Fruit fly (Drosophila melanogaster) whole organism, prepupa: ENCODE data around the gene Orp8.

Experiments used
- CG1621 ChIP-seq: fragments of 200-800 bp; sonication (Bioruptor generic); optimal IDR thresholded peaks from 3 replicates; lab custom pipeline; 2018; ENCODE audit warnings: missing biosample characterization, mild to moderate bottlenecking, missing genetic modification characterization
- CG32006 ChIP-seq: fragments of 200-800 bp; sonication (Bioruptor generic); optimal IDR thresholded peaks from 3 replicates; lab custom pipeline; 2017; ENCODE audit warnings: missing biosample characterization, mild to moderate bottlenecking, missing genetic modification characterization
- CG4318 ChIP-seq: fragments of 200-800 bp; sonication (Bioruptor generic); optimal IDR thresholded peaks from 3 replicates; lab custom pipeline; 2017; ENCODE audit warnings: missing biosample characterization, mild to moderate bottlenecking, missing genetic modification characterization
- CG6163 ChIP-seq: fragments of 200-800 bp; sonication (Bioruptor generic); IDR thresholded peaks from 3 replicates; pipeline ENCODE4 v1.3.6; 2022; ENCODE audit warnings: missing biosample characterization, missing genetic modification characterization
- CG6276 ChIP-seq: fragments of 200-800 bp; sonication (Bioruptor generic); optimal IDR thresholded peaks from 2 replicates; lab custom pipeline; 2017; ENCODE audit warnings: missing biosample characterization, mild to moderate bottlenecking, missing genetic modification characterization
- CG6854 ChIP-seq: fragments of 200-800 bp; sonication (Bioruptor generic); optimal IDR thresholded peaks from 2 replicates; lab custom pipeline; 2017; ENCODE audit warnings: missing biosample characterization, mild to moderate bottlenecking, missing genetic modification characterization
- CG8319 ChIP-seq: fragments of 200-800 bp; sonication (Bioruptor generic); optimal IDR thresholded peaks from 3 replicates; lab custom pipeline; 2016; ENCODE audit warnings: missing biosample characterization, missing genetic modification characterization
- Hr38 ChIP-seq: sonication (Bioruptor generic); optimal IDR thresholded peaks from 2 replicates; lab custom pipeline; 2016; ENCODE audit warnings: missing biosample characterization, missing genetic modification characterization
- Smox ChIP-seq: fragments of 200-800 bp; sonication (Bioruptor generic); optimal IDR thresholded peaks from 3 replicates; lab custom pipeline; 2016; ENCODE audit warnings: missing biosample characterization, missing genetic modification characterization
- achi ChIP-seq: fragments of 200-800 bp; sonication (Bioruptor generic); optimal IDR thresholded peaks from 3 replicates; lab custom pipeline; 2016; ENCODE audit warnings: missing biosample characterization, missing genetic modification characterization
- pdm3 ChIP-seq: fragments of 200-800 bp; sonication (Bioruptor generic); optimal IDR thresholded peaks from 3 replicates; lab custom pipeline; 2016; ENCODE audit warnings: missing biosample characterization, missing genetic modification characterization

DNA sequence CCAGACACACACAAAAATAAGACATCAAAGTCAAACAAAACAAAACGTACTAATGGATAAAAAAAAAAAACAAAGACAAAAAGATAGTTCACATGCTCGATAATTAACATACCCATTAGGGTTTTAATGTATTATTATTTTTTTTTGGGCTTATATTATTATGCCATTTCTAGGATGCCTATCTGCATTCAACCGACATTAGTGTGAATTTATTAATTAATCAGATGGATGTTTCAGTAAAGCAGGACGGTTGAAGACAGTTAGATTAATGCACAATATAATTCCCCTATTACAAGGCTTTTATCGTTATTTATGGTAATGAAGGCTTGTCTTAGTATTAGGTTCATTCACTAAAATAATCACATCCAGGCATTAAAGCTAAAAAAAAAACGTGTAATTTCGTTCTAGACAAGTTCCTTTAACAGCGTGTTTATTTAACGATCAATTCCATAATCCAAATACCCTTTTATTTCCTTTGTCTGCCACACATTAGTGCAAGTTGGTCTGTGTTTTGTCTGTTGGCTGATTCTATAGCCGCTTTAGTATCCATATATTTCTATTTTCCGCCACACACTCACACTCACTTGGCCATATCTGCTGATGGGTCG, 43.8 kb upstream of the Orp8 start:
- no peak for TF ChIP-seq achi (GFP tag; lab: Kevin White, UChicago)
- TF ChIP-seq CG8319, result no peak
- TF ChIP-seq Hr38 (GFP tag; lab: Kevin White, UChicago), result no peak
- no peak for TF ChIP-seq CG1621
- TF ChIP-seq CG6163 (GFP tag; lab: Robert Waterston, UW), result no peak
- no peak for TF ChIP-seq pdm3 (GFP tag; lab: Kevin White, UChicago)
- peak; percentile 33 for TF ChIP-seq CG32006 (GFP tag; lab: Kevin White, UChicago)
- no peak for TF ChIP-seq Smox
- no peak for TF ChIP-seq CG6854 (GFP tag; lab: Kevin White, UChicago)
- TF ChIP-seq CG6276 (GFP tag; lab: Kevin White, UChicago), result no peak
- TF ChIP-seq CG4318 (GFP tag; lab: Kevin White, UChicago), result no peak
